Worm (Caenorhabditis elegans) whole organism, L2 larva: ENCODE data around the gene vps-11.

Experiments used
- R02D3.7 ChIP-seq: fragments of 150-350 bp; optimal IDR thresholded peaks from 2 replicates; lab custom pipeline; 2014; ENCODE audit warnings: missing biosample characterization, missing genetic modification characterization
- elt-3 ChIP-seq: sonication (generic microtip); optimal IDR thresholded peaks from 2 replicates; lab custom pipeline; 2017; ENCODE audit warnings: missing biosample characterization, missing genetic modification characterization

ce11 chrII:10798429-10798893 is 5.2 kb upstream of the vps-11 start, which contains the start of gene npp-19:
- no peak for TF ChIP-seq elt-3 (tag; lab: Kevin White, UChicago)
- peak; percentile 42 for TF ChIP-seq R02D3.7
